Worm (Caenorhabditis elegans) whole organism, young adult: ENCODE measurements around the gene Y46G5A.38.

Experiments used
- B0019.2 ChIP-seq: fragments of 200-800 bp; sonication (Bioruptor generic); conservative IDR thresholded peaks from 2 replicates; pipeline ENCODE4 v1.3.6; 2022; ENCODE audit warnings: missing genetic modification reagents, missing genetic modification characterization, missing compliant biosample characterization
- B0336.3 ChIP-seq: fragments of 200-800 bp; sonication (Bioruptor generic); IDR thresholded peaks from 2 replicates; pipeline ENCODE4 v1.3.6; 2022; ENCODE audit warnings: missing genetic modification characterization, missing compliant biosample characterization
- C06A6.2 ChIP-seq: fragments of 200-800 bp; sonication (Bioruptor generic); conservative IDR thresholded peaks from 2 replicates; pipeline ENCODE4 v1.3.6; 2022; ENCODE audit warnings: missing genetic modification characterization, missing compliant biosample characterization
- D2030.7 ChIP-seq: fragments of 200-800 bp; sonication (Bioruptor generic); IDR thresholded peaks from 2 replicates; pipeline ENCODE4 v1.3.6; 2022; ENCODE audit warnings: missing genetic modification reagents, missing genetic modification characterization, missing compliant biosample characterization
- F10E7.11 ChIP-seq: sonication (generic microtip); optimal IDR thresholded peaks from 2 replicates; lab custom pipeline; 2017; ENCODE audit warnings: mild to moderate bottlenecking, missing genetic modification characterization, moderate library complexity, missing compliant biosample characterization
- F22D6.2 ChIP-seq: sonication (generic microtip); optimal IDR thresholded peaks from 2 replicates; lab custom pipeline; 2016; ENCODE audit warnings: mild to moderate bottlenecking, missing genetic modification characterization, missing compliant biosample characterization
- F39B2.1 ChIP-seq: fragments of 200-800 bp; sonication (Bioruptor generic); IDR thresholded peaks from 2 replicates; pipeline ENCODE4 v1.3.6; 2022; ENCODE audit warnings: missing genetic modification reagents, missing genetic modification characterization, missing compliant biosample characterization
- F55B11.4 ChIP-seq: sonication (generic microtip); optimal IDR thresholded peaks from 2 replicates; lab custom pipeline; 2016; ENCODE audit warnings: missing compliant biosample characterization, missing genetic modification characterization, borderline replicate concordance; ENCODE audit not compliant: insufficient read depth
- F57A8.1 ChIP-seq: fragments of 200-800 bp; sonication (Bioruptor generic); optimal IDR thresholded peaks from 2 replicates; lab custom pipeline; 2018; ENCODE audit warnings: mild to moderate bottlenecking, missing genetic modification characterization, moderate library complexity, missing compliant biosample characterization
- K11D2.4 ChIP-seq: fragments of 200-800 bp; sonication (Bioruptor generic); IDR thresholded peaks from 2 replicates; pipeline ENCODE4 v1.3.6; 2022; ENCODE audit warnings: missing genetic modification reagents, missing genetic modification characterization, missing compliant biosample characterization
- Y79H2A.3 ChIP-seq: fragments of 200-800 bp; sonication (Bioruptor generic); conservative IDR thresholded peaks from 2 replicates; pipeline ENCODE4 v1.3.6; 2022; ENCODE audit warnings: missing genetic modification reagents, missing genetic modification characterization, missing compliant biosample characterization
- Y95B8A.8 ChIP-seq: fragments of 200-800 bp; sonication (Bioruptor generic); IDR thresholded peaks from 2 replicates; pipeline ENCODE4 v1.3.6; 2022; ENCODE audit warnings: missing genetic modification reagents, missing genetic modification characterization, missing compliant biosample characterization
- akir-1 ChIP-seq: fragments of 200-800 bp; sonication (Bioruptor generic); optimal IDR thresholded peaks from 2 replicates; lab custom pipeline; 2018; ENCODE audit warnings: mild to moderate bottlenecking, missing genetic modification characterization, moderate library complexity, missing compliant biosample characterization
- aptf-3 ChIP-seq: fragments of 200-800 bp; sonication (Bioruptor generic); IDR thresholded peaks from 2 replicates; pipeline ENCODE4 v1.3.6; 2022; ENCODE audit warnings: missing genetic modification characterization, missing compliant biosample characterization
- atf-7 ChIP-seq: sonication (generic microtip); optimal IDR thresholded peaks from 2 replicates; lab custom pipeline; 2017; ENCODE audit warnings: mild to moderate bottlenecking, missing genetic modification characterization, missing compliant biosample characterization
- athp-1 ChIP-seq: sonication (generic microtip); optimal IDR thresholded peaks from 2 replicates; lab custom pipeline; 2017; ENCODE audit warnings: mild to moderate bottlenecking, missing genetic modification characterization, missing compliant biosample characterization
- attf-3 ChIP-seq: fragments of 200-800 bp; sonication (Bioruptor generic); conservative IDR thresholded peaks from 2 replicates; pipeline ENCODE4 v1.3.6; 2022; ENCODE audit warnings: missing genetic modification reagents, missing genetic modification characterization, missing compliant biosample characterization
- bed-1 ChIP-seq: fragments of 200-800 bp; sonication (Bioruptor generic); IDR thresholded peaks from 2 replicates; pipeline ENCODE4 v1.3.6; 2022; ENCODE audit warnings: missing genetic modification reagents, missing genetic modification characterization, missing compliant biosample characterization
- bed-2 ChIP-seq: fragments of 200-800 bp; sonication (Bioruptor generic); IDR thresholded peaks from 2 replicates; pipeline ENCODE4 v1.3.6; 2022; ENCODE audit warnings: missing genetic modification reagents, missing genetic modification characterization, missing compliant biosample characterization
- ccch-3 ChIP-seq: fragments of 200-800 bp; sonication (Bioruptor generic); optimal IDR thresholded peaks from 2 replicates; lab custom pipeline; 2018; ENCODE audit warnings: mild to moderate bottlenecking, missing genetic modification characterization, missing compliant biosample characterization
- ceh-100 ChIP-seq: fragments of 200-800 bp; sonication (Bioruptor generic); IDR thresholded peaks from 2 replicates; pipeline ENCODE4 v1.3.6; 2022; ENCODE audit warnings: missing genetic modification reagents, missing genetic modification characterization, missing compliant biosample characterization
- ceh-40 ChIP-seq: fragments of 200-800 bp; sonication (Bioruptor generic); IDR thresholded peaks from 2 replicates; pipeline ENCODE4 v1.3.6; 2022; ENCODE audit warnings: missing genetic modification characterization, missing compliant biosample characterization
- ceh-58 ChIP-seq: fragments of 200-800 bp; sonication (Bioruptor generic); IDR thresholded peaks from 2 replicates; pipeline ENCODE4 v1.3.6; 2022; ENCODE audit warnings: missing genetic modification characterization, missing compliant biosample characterization
- dpff-1 ChIP-seq: sonication (generic microtip); optimal IDR thresholded peaks from 2 replicates; lab custom pipeline; 2017; ENCODE audit warnings: mild to moderate bottlenecking, missing genetic modification characterization, missing compliant biosample characterization
- egl-44 ChIP-seq: fragments of 200-800 bp; sonication (Bioruptor generic); IDR thresholded peaks from 2 replicates; pipeline ENCODE4 v1.3.6; 2022; ENCODE audit warnings: missing genetic modification reagents, missing genetic modification characterization, missing compliant biosample characterization
- egrh-3 ChIP-seq: fragments of 200-800 bp; sonication (Bioruptor generic); IDR thresholded peaks from 2 replicates; pipeline ENCODE4 v1.3.6; 2022; ENCODE audit warnings: missing genetic modification reagents, missing genetic modification characterization, missing compliant biosample characterization
- ekl-4 ChIP-seq: fragments of 200-800 bp; sonication (Bioruptor generic); IDR thresholded peaks from 2 replicates; pipeline ENCODE4 v1.3.6; 2022; ENCODE audit warnings: missing genetic modification reagents, missing genetic modification characterization, missing compliant biosample characterization
- him-1 ChIP-seq: sonication (generic microtip); optimal IDR thresholded peaks from 2 replicates; lab custom pipeline; 2016; ENCODE audit warnings: missing genotype, missing genetic modification reagents, missing genetic modification characterization, missing compliant biosample characterization
- hlh-12 ChIP-seq: sonication (generic microtip); optimal IDR thresholded peaks from 2 replicates; lab custom pipeline; 2016; ENCODE audit warnings: missing genetic modification characterization, missing compliant biosample characterization
- hmg-1.2 ChIP-seq: fragments of 200-800 bp; sonication (Bioruptor generic); IDR thresholded peaks from 2 replicates; pipeline ENCODE4 v1.3.6; 2022; ENCODE audit warnings: missing genetic modification reagents, missing genetic modification characterization, missing compliant biosample characterization
- hsf-1 ChIP-seq: fragments of 200-800 bp; sonication (Bioruptor generic); IDR thresholded peaks from 2 replicates; pipeline ENCODE4 v1.3.6; 2022; ENCODE audit warnings: missing genetic modification reagents, missing genetic modification characterization, missing compliant biosample characterization
- lag-1 ChIP-seq: fragments of 200-800 bp; sonication (Bioruptor generic); IDR thresholded peaks from 2 replicates; pipeline ENCODE4 v1.3.6; 2022; ENCODE audit warnings: missing genetic modification reagents, missing genetic modification characterization, missing compliant biosample characterization
- let-607 ChIP-seq, 2 experiments: fragments of 200-800 bp in 1 of 2; sonication (Bioruptor generic) in 1 of 2; sonication (generic microtip) in 1 of 2; optimal IDR thresholded peaks; 2 replicates each; lab custom pipeline; 2016 to 2018; ENCODE audit warnings: mild to moderate bottlenecking in 2 of 2, missing compliant biosample characterization in 2 of 2, missing genetic modification characterization in 2 of 2, moderate library complexity in 2 of 2, missing genotype in 1 of 2
- lir-1 ChIP-seq: fragments of 200-800 bp; sonication (Bioruptor generic); conservative IDR thresholded peaks from 2 replicates; pipeline ENCODE4 v1.3.6; 2022; ENCODE audit warnings: missing genetic modification reagents, missing genetic modification characterization, missing compliant biosample characterization
- madf-3 ChIP-seq: fragments of 200-800 bp; sonication (Bioruptor generic); IDR thresholded peaks from 2 replicates; pipeline ENCODE4 v1.3.6; 2022; ENCODE audit warnings: missing genetic modification reagents, missing genetic modification characterization, missing compliant biosample characterization
- madf-6 ChIP-seq: fragments of 200-800 bp; sonication (Bioruptor generic); IDR thresholded peaks from 2 replicates; pipeline ENCODE4 v1.3.6; 2022; ENCODE audit warnings: missing genetic modification reagents, missing genetic modification characterization, missing compliant biosample characterization
- mcd-1 ChIP-seq: fragments of 200-800 bp; sonication (Bioruptor generic); IDR thresholded peaks from 2 replicates; pipeline ENCODE4 v1.3.6; 2022; ENCODE audit warnings: missing genetic modification reagents, missing genetic modification characterization, missing compliant biosample characterization
- mes-4 ChIP-seq: sonication (generic microtip); optimal IDR thresholded peaks from 2 replicates; lab custom pipeline; 2016; ENCODE audit warnings: missing genotype, missing genetic modification characterization, missing compliant biosample characterization
- mxl-1 ChIP-seq: sonication (generic microtip); optimal IDR thresholded peaks from 2 replicates; lab custom pipeline; 2016; ENCODE audit warnings: missing genetic modification characterization, missing compliant biosample characterization
- nfyb-1 ChIP-seq: fragments of 200-800 bp; sonication (Bioruptor generic); IDR thresholded peaks from 2 replicates; pipeline ENCODE4 v1.3.6; 2022; ENCODE audit warnings: missing genetic modification reagents, missing genetic modification characterization, missing compliant biosample characterization
- nhr-80 ChIP-seq: sonication (generic microtip); optimal IDR thresholded peaks from 2 replicates; lab custom pipeline; 2016; ENCODE audit warnings: missing genetic modification characterization, missing compliant biosample characterization
- pha-4 ChIP-seq: fragments of 150-350 bp; sonication (generic microtip); optimal IDR thresholded peaks from 2 replicates; lab custom pipeline; 2014; ENCODE audit warnings: missing biosample characterization, missing genetic modification reagents, missing genetic modification characterization
- snpc-1.3 ChIP-seq: sonication (generic microtip); optimal IDR thresholded peaks from 2 replicates; lab custom pipeline; 2017; ENCODE audit warnings: missing genetic modification characterization, mild to moderate bottlenecking, missing compliant biosample characterization, antibody characterized with exemption, moderate library complexity, missing genotype, missing genetic modification reagents; ENCODE audit not compliant: insufficient read depth
- tlf-1 ChIP-seq: fragments of 200-800 bp; sonication (Bioruptor generic); optimal IDR thresholded peaks from 2 replicates; lab custom pipeline; 2018; ENCODE audit warnings: mild to moderate bottlenecking, missing genetic modification characterization, missing compliant biosample characterization
- unc-130 ChIP-seq: sonication (generic microtip); optimal IDR thresholded peaks from 2 replicates; lab custom pipeline; 2016; ENCODE audit warnings: missing genetic modification reagents, missing genetic modification characterization, missing compliant biosample characterization
- zfh-2 ChIP-seq: fragments of 200-800 bp; sonication (Bioruptor generic); conservative IDR thresholded peaks from 2 replicates; pipeline ENCODE4 v1.3.6; 2022; ENCODE audit warnings: missing genetic modification reagents, missing genetic modification characterization, missing compliant biosample characterization
- ztf-28 ChIP-seq: fragments of 200-800 bp; sonication (Bioruptor generic); IDR thresholded peaks from 2 replicates; pipeline ENCODE4 v1.3.6; 2022; ENCODE audit warnings: missing genetic modification reagents, missing genetic modification characterization, missing compliant biosample characterization

The Y46G5A.38 gene

ce11 chrII:12806602-12807182 lies 20.2 kb upstream of the Y46G5A.38 start, which contains the start of gene spds-1:
TSS of gene spds-1 (plus strand) at chrII:12806899.
- TF ChIP-seq nhr-80 (tag; lab: Kevin White, UChicago), result peak; percentile 28
- TF ChIP-seq zfh-2 (GFP tag; lab: Robert Waterston, UW), result peak; percentile 68
- TF ChIP-seq snpc-1.3 (tag; lab: Kevin White, UChicago), result no peak

- TF ChIP-seq atf-7 (tag; lab: Kevin White, UChicago) (no peak), madf-6 (peak; percentile 90), hsf-1 (no peak), bed-2 (GFP tag; lab: Robert Waterston, UW) (no peak), ceh-100 (no peak), F55B11.4 (tag; lab: Kevin White, UChicago) (no peak), tlf-1 (GFP tag; lab: Kevin White, UChicago) (no peak), mes-4 (tag; lab: Kevin White, UChicago) (no peak), F10E7.11 (tag; lab: Kevin White, UChicago) (no peak), mxl-1 (tag; lab: Kevin White, UChicago) (no peak), bed-1 (GFP tag; lab: Robert Waterston, UW) (no peak), hlh-12 (no peak), K11D2.4 (GFP tag; lab: Robert Waterston, UW) (no peak), Y79H2A.3 (GFP tag; lab: Robert Waterston, UW) (no peak), Y95B8A.8 (GFP tag; lab: Robert Waterston, UW) (no peak), snpc-1.3 (tag; lab: Kevin White, UChicago) (no peak), lag-1 (no peak), mcd-1 (GFP tag; lab: Robert Waterston, UW) (0 out of 2 replicates have a peak, but pooled peaks have one; percentile 17), ceh-58 (no peak), ztf-28 (no peak), pha-4 (no peak), F57A8.1 (no peak), madf-3 (no peak), D2030.7 (GFP tag; lab: Robert Waterston, UW) (peak; percentile 22; the same call in 1 of the 2 replicates), ccch-3 (GFP tag; lab: Kevin White, UChicago) (no peak), B0336.3 (GFP tag; lab: Robert Waterston, UW) (no peak), attf-3 (GFP tag; lab: Robert Waterston, UW) (no peak), egl-44 (no peak), nfyb-1 (GFP tag; lab: Robert Waterston, UW) (no peak), let-607 (tag; optimal IDR thresholded peaks at IDR 0.05; lab: Kevin White, UChicago) (no peak), egrh-3 (no peak), F22D6.2 (tag; lab: Kevin White, UChicago) (no peak), lir-1 (GFP tag; lab: Robert Waterston, UW) (no peak), B0019.2 (GFP tag; lab: Robert Waterston, UW) (no peak), unc-130 (GFP tag; lab: Kevin White, UChicago) (peak; percentile 14), him-1 (peak; percentile 13), C06A6.2 (no peak), ekl-4 (GFP tag; lab: Robert Waterston, UW) (0 out of 2 replicates have a peak, but pooled peaks have one; percentile 36), ceh-40 (GFP tag; lab: Robert Waterston, UW) (no peak), aptf-3 (GFP tag; lab: Robert Waterston, UW) (no peak), athp-1 (tag; lab: Kevin White, UChicago) (no peak), dpff-1 (no peak), akir-1 (no peak), hmg-1.2 (GFP tag; lab: Robert Waterston, UW) (0 out of 2 replicates have a peak, but pooled peaks have one; percentile 7), zfh-2 (GFP tag; lab: Robert Waterston, UW) (no peak), F39B2.1 (GFP tag; lab: Robert Waterston, UW) (no peak)
These were observed 18.1 kb upstream of the Y46G5A.38 start for ce11 chrII:12808746-12809145.
